Fruit fly (Drosophila melanogaster) whole organism, embryonic: ENCODE results near the gene Dsp1.

Experiments used
- Adf1 ChIP-seq: fragments of 200-800 bp; sonication (Bioruptor generic); IDR thresholded peaks from 2 replicates; pipeline ENCODE4 v1.3.6; 2022; ENCODE audit warnings: missing biosample characterization, missing genetic modification characterization
- Asciz ChIP-seq: fragments of 200-800 bp; sonication (Bioruptor generic); optimal IDR thresholded peaks from 2 replicates; lab custom pipeline; 2017; ENCODE audit warnings: missing biosample characterization, mild to moderate bottlenecking, missing genetic modification characterization, missing genetic modification reagents
- Atf6 ChIP-seq: fragments of 200-800 bp; sonication (Bioruptor generic); IDR thresholded peaks from 2 replicates; pipeline ENCODE4 v1.3.6; 2022; ENCODE audit warnings: missing biosample characterization, missing genetic modification characterization
- CG10366 ChIP-seq: fragments of 200-800 bp; sonication (Bioruptor generic); IDR thresholded peaks from 2 replicates; pipeline ENCODE4 v1.3.6; 2022; ENCODE audit warnings: missing biosample characterization, missing genetic modification characterization
- CG13424 ChIP-seq: fragments of 200-800 bp; sonication (Bioruptor generic); optimal IDR thresholded peaks from 2 replicates; lab custom pipeline; 2019; ENCODE audit warnings: missing biosample characterization, mild to moderate bottlenecking, missing genetic modification characterization, moderate library complexity
- CG14710 ChIP-seq: fragments of 200-800 bp; sonication (Bioruptor generic); optimal IDR thresholded peaks from 3 replicates; lab custom pipeline; 2019; ENCODE audit warnings: missing biosample characterization, mild to moderate bottlenecking, missing genetic modification characterization, moderate library complexity
- CG15479 ChIP-seq: fragments of 200-800 bp; sonication (Bioruptor generic); optimal IDR thresholded peaks from 3 replicates; lab custom pipeline; 2019; ENCODE audit warnings: missing biosample characterization, mild to moderate bottlenecking, missing genetic modification characterization, moderate library complexity
- CG15696 ChIP-seq: fragments of 200-800 bp; sonication (Bioruptor generic); optimal IDR thresholded peaks from 2 replicates; lab custom pipeline; 2019; ENCODE audit warnings: missing biosample characterization, mild to moderate bottlenecking, missing genetic modification characterization, moderate library complexity
- CG17359 ChIP-seq: fragments of 200-800 bp; sonication (Bioruptor generic); optimal IDR thresholded peaks from 3 replicates; lab custom pipeline; 2018; ENCODE audit warnings: missing biosample characterization, mild to moderate bottlenecking, missing genetic modification characterization, moderate library complexity
- CG17361 ChIP-seq: fragments of 200-800 bp; sonication (Bioruptor generic); IDR thresholded peaks from 3 replicates; pipeline ENCODE4 v1.3.6; 2022; ENCODE audit warnings: missing biosample characterization, missing genetic modification characterization
- CG17829 ChIP-seq: fragments of 200-800 bp; optimal IDR thresholded peaks from 2 replicates; lab custom pipeline; 2019; ENCODE audit warnings: missing biosample characterization, mild to moderate bottlenecking, missing genetic modification characterization, moderate library complexity
- CG18619 ChIP-seq: fragments of 200-800 bp; sonication (Bioruptor generic); optimal IDR thresholded peaks from 3 replicates; lab custom pipeline; 2017; ENCODE audit warnings: missing biosample characterization, mild to moderate bottlenecking, missing genetic modification characterization
- CG3281 ChIP-seq: fragments of 200-800 bp; sonication (Bioruptor generic); optimal IDR thresholded peaks from 3 replicates; lab custom pipeline; 2017; ENCODE audit warnings: missing biosample characterization, mild to moderate bottlenecking, missing genetic modification characterization
- CG34376 ChIP-seq: fragments of 200-800 bp; sonication (Bioruptor generic); optimal IDR thresholded peaks from 2 replicates; lab custom pipeline; 2018; ENCODE audit warnings: missing biosample characterization, mild to moderate bottlenecking, missing genetic modification characterization
- CG6791 ChIP-seq: fragments of 200-800 bp; sonication (Bioruptor generic); IDR thresholded peaks from 3 replicates; pipeline ENCODE4 v1.3.6; 2022; ENCODE audit warnings: missing biosample characterization, missing genetic modification characterization; ENCODE audit not compliant: partially characterized antibody
- CG7786 ChIP-seq: fragments of 200-800 bp; sonication (Bioruptor generic); optimal IDR thresholded peaks from 2 replicates; lab custom pipeline; 2016; ENCODE audit warnings: missing biosample characterization, missing genetic modification characterization
- CG8388 ChIP-seq: fragments of 200-800 bp; sonication (Bioruptor generic); optimal IDR thresholded peaks from 2 replicates; lab custom pipeline; 2019; ENCODE audit warnings: missing biosample characterization, mild to moderate bottlenecking, missing genetic modification characterization, moderate library complexity
- CG9727 ChIP-seq: fragments of 200-800 bp; sonication (Bioruptor generic); optimal IDR thresholded peaks from 3 replicates; lab custom pipeline; 2017; ENCODE audit warnings: missing biosample characterization, mild to moderate bottlenecking, missing genetic modification characterization
- CkIIα-i1 ChIP-seq: fragments of 200-800 bp; sonication (Bioruptor generic); IDR thresholded peaks from 2 replicates; pipeline ENCODE4 v1.3.6; 2022; ENCODE audit warnings: missing biosample characterization, missing genetic modification characterization
- Drgx ChIP-seq: fragments of 200-800 bp; sonication (Bioruptor generic); IDR thresholded peaks from 2 replicates; pipeline ENCODE4 v1.3.6; 2022; ENCODE audit warnings: missing biosample characterization, missing genetic modification characterization
- Fer3 ChIP-seq: fragments of 200-800 bp; sonication (Bioruptor generic); optimal IDR thresholded peaks from 2 replicates; lab custom pipeline; 2018; ENCODE audit warnings: missing biosample characterization, mild to moderate bottlenecking, missing genetic modification characterization, moderate library complexity
- HHEX ChIP-seq: fragments of 200-800 bp; sonication (Bioruptor generic); optimal IDR thresholded peaks from 3 replicates; lab custom pipeline; 2017; ENCODE audit warnings: missing biosample characterization, mild to moderate bottlenecking, missing genetic modification characterization, missing genetic modification reagents
- Hmr ChIP-seq: fragments of 200-800 bp; sonication (Bioruptor generic); optimal IDR thresholded peaks from 3 replicates; lab custom pipeline; 2017; ENCODE audit warnings: mild to moderate bottlenecking, missing biosample characterization, missing genetic modification reagents, missing genetic modification characterization
- Hsf ChIP-seq: fragments of 200-800 bp; sonication (Bioruptor generic); optimal IDR thresholded peaks from 3 replicates; lab custom pipeline; 2016; ENCODE audit warnings: missing biosample characterization, missing genetic modification characterization
- Med ChIP-seq: fragments of 200-800 bp; sonication (Bioruptor generic); peaks from one replicate; lab custom pipeline; 2016; ENCODE audit warnings: missing biosample characterization, missing genetic modification characterization, mild to moderate bottlenecking, inconsistent platforms, moderate library complexity
- NFAT ChIP-seq: fragments of 200-800 bp; sonication (Bioruptor generic); IDR thresholded peaks from 2 replicates; pipeline ENCODE4 v1.3.6; 2022; ENCODE audit warnings: missing biosample characterization, missing genetic modification characterization
- Optix ChIP-seq: fragments of 200-800 bp; sonication (Bioruptor generic); IDR thresholded peaks from 3 replicates; pipeline ENCODE4 v1.3.6; 2022; ENCODE audit warnings: missing biosample characterization, missing genetic modification characterization
- Rfx ChIP-seq: fragments of 200-800 bp; sonication (Bioruptor generic); IDR thresholded peaks from 2 replicates; pipeline ENCODE4 v1.3.6; 2022; ENCODE audit warnings: missing biosample characterization, missing genetic modification characterization
- Sox100B ChIP-seq: fragments of 200-800 bp; sonication (Bioruptor generic); optimal IDR thresholded peaks from 3 replicates; lab custom pipeline; 2018; ENCODE audit warnings: missing biosample characterization, mild to moderate bottlenecking, missing genetic modification characterization
- Ssrp ChIP-seq: fragments of 200-800 bp; sonication (Bioruptor generic); optimal IDR thresholded peaks from 2 replicates; lab custom pipeline; 2018; ENCODE audit warnings: missing biosample characterization, mild to moderate bottlenecking, missing genetic modification characterization, moderate library complexity
- amos ChIP-seq: fragments of 200-800 bp; sonication (Bioruptor generic); IDR thresholded peaks from 2 replicates; pipeline ENCODE4 v1.3.6; 2022; ENCODE audit warnings: missing biosample characterization, missing genetic modification characterization; ENCODE audit not compliant: partially characterized antibody
- cad ChIP-seq: fragments of >200 bp; optimal IDR thresholded peaks from 2 replicates; lab custom pipeline; 2017; ENCODE audit warnings: missing biosample characterization, missing genetic modification characterization
- cato ChIP-seq: fragments of 200-800 bp; sonication (Bioruptor generic); optimal IDR thresholded peaks from 2 replicates; lab custom pipeline; 2016; ENCODE audit warnings: missing biosample characterization, missing genetic modification characterization, borderline replicate concordance
- cg ChIP-seq: fragments of 200-800 bp; sonication (Bioruptor generic); optimal IDR thresholded peaks from 3 replicates; lab custom pipeline; 2019; ENCODE audit warnings: missing biosample characterization, mild to moderate bottlenecking, missing genetic modification characterization, moderate library complexity
- crp ChIP-seq, 2 experiments: fragments of 200-800 bp; sonication (Bioruptor generic); optimal IDR thresholded peaks; 2 replicates in 1 of 2; 3 replicates in 1 of 2; lab custom pipeline; 2017; ENCODE audit warnings: missing biosample characterization in 2 of 2, missing genetic modification characterization in 2 of 2, mild to moderate bottlenecking in 1 of 2, moderate library complexity in 1 of 2
- cwo ChIP-seq: fragments of 200-800 bp; sonication (Bioruptor generic); optimal IDR thresholded peaks from 3 replicates; lab custom pipeline; 2017; ENCODE audit warnings: missing biosample characterization, missing genetic modification characterization, mild to moderate bottlenecking, moderate library complexity, missing genetic modification reagents
- dmrt11E ChIP-seq: fragments of 200-800 bp; sonication (Bioruptor generic); optimal IDR thresholded peaks from 3 replicates; lab custom pipeline; 2018; ENCODE audit warnings: missing biosample characterization, mild to moderate bottlenecking, missing genetic modification characterization, moderate library complexity
- dysf ChIP-seq: fragments of 200-800 bp; sonication (Bioruptor generic); IDR thresholded peaks from 3 replicates; pipeline ENCODE4 v1.3.6; 2022; ENCODE audit warnings: missing biosample characterization, missing genetic modification characterization
- gfzf ChIP-seq: fragments of 200-800 bp; sonication (Bioruptor generic); optimal IDR thresholded peaks from 2 replicates; lab custom pipeline; 2016; ENCODE audit warnings: missing biosample characterization, mild to moderate bottlenecking, missing genetic modification characterization, moderate library complexity
- ind ChIP-seq: fragments of 200-800 bp; sonication (Bioruptor generic); optimal IDR thresholded peaks from 3 replicates; lab custom pipeline; 2016; ENCODE audit warnings: missing biosample characterization, missing genetic modification characterization
- lola ChIP-seq, 3 experiments: fragments of >200 bp in 2 of 3; fragments of 200-800 bp in 1 of 3; sonication (Bioruptor generic) in 1 of 3; optimal IDR thresholded peaks; 2 replicates each; lab custom pipeline; 2017 to 2019; ENCODE audit warnings: missing biosample characterization in 3 of 3, missing genetic modification characterization in 3 of 3, mild to moderate bottlenecking in 1 of 3, moderate library complexity in 1 of 3
- nerfin-1 ChIP-seq: fragments of 200-800 bp; sonication (Bioruptor generic); optimal IDR thresholded peaks from 3 replicates; lab custom pipeline; 2019; ENCODE audit warnings: missing biosample characterization, mild to moderate bottlenecking, missing genetic modification characterization, moderate library complexity
- nerfin-2 ChIP-seq: fragments of 200-800 bp; sonication (Bioruptor generic); IDR thresholded peaks from 2 replicates; pipeline ENCODE4 v1.3.6; 2022; ENCODE audit warnings: missing biosample characterization, missing genetic modification characterization; ENCODE audit not compliant: partially characterized antibody
- nmo ChIP-seq: fragments of 200-800 bp; sonication (Bioruptor generic); optimal IDR thresholded peaks from 2 replicates; lab custom pipeline; 2018; ENCODE audit warnings: missing biosample characterization, mild to moderate bottlenecking, missing genetic modification characterization, moderate library complexity
- sens ChIP-seq: fragments of 200-800 bp; sonication (Bioruptor generic); peaks from one replicate; lab custom pipeline; 2016; ENCODE audit warnings: missing biosample characterization, missing genetic modification characterization
- sim ChIP-seq: fragments of 200-800 bp; sonication (Bioruptor generic); IDR thresholded peaks from 2 replicates; pipeline ENCODE4 v1.3.6; 2022; ENCODE audit warnings: missing biosample characterization, missing genetic modification characterization
- sug ChIP-seq: fragments of 200-800 bp; optimal IDR thresholded peaks from 2 replicates; lab custom pipeline; 2019; ENCODE audit warnings: missing biosample characterization, mild to moderate bottlenecking, missing genetic modification characterization, moderate library complexity
- tgo ChIP-seq: fragments of 200-800 bp; sonication (Bioruptor generic); IDR thresholded peaks from 3 replicates; pipeline ENCODE4 v1.3.6; 2022; ENCODE audit warnings: missing biosample characterization, missing genetic modification characterization
- trem ChIP-seq: fragments of 200-800 bp; optimal IDR thresholded peaks from 3 replicates; lab custom pipeline; 2019; ENCODE audit warnings: missing biosample characterization, mild to moderate bottlenecking, missing genetic modification characterization, moderate library complexity

Gene Dsp1

dm6 chrX:16285186-16285585, 48.2 kb upstream of the Dsp1 start (continued):
- TF ChIP-seq crp (GFP tag; optimal IDR thresholded peaks at IDR 0.05; lab: Kevin White, UChicago) = no peak
- TF ChIP-seq nmo (GFP tag; lab: Kevin White, UChicago) = no peak
- TF ChIP-seq cad (GFP tag; lab: Kevin White, UChicago) = no peak
- no peak for TF ChIP-seq nerfin-2
- peak; percentile 12 for TF ChIP-seq Asciz (GFP tag; lab: Kevin White, UChicago)
- peak; percentile 16 for TF ChIP-seq Hsf (GFP tag; lab: Kevin White, UChicago)
- peak in 1 of 3 experiments; percentile 6 for TF ChIP-seq lola (GFP tag; optimal IDR thresholded peaks at IDR 0.05; lab: Kevin White, UChicago)
- TF ChIP-seq CG8388 (GFP tag; lab: Kevin White, UChicago) = peak; percentile 19
- no peak for TF ChIP-seq cato (GFP tag; lab: Kevin White, UChicago)
- 0 out of 3 replicates have a peak, but pooled peaks have one; percentile 33 for TF ChIP-seq CG17361 (GFP tag; lab: Robert Waterston, UW)
- 0 out of 3 replicates have a peak, but pooled peaks have one; percentile 13 for TF ChIP-seq dysf (GFP tag; lab: Robert Waterston, UW)
- peak; percentile 40 for TF ChIP-seq Hmr
- TF ChIP-seq trem (tag; lab: Kevin White, UChicago) = peak; percentile 5
- peak; percentile 70 for TF ChIP-seq sens (GFP tag; lab: Kevin White, UChicago)
- TF ChIP-seq Med (GFP tag; lab: Kevin White, UChicago) = peak; percentile 76
- TF ChIP-seq CG18619 = no peak
- TF ChIP-seq CG17359 (tag; lab: Kevin White, UChicago) = peak; percentile 20
- TF ChIP-seq tgo = peak; percentile 25; the same call in 2 of the 3 replicates
- peak; percentile 13 for TF ChIP-seq Ssrp (tag; lab: Kevin White, UChicago)
- no peak for TF ChIP-seq cg (GFP tag; lab: Kevin White, UChicago)
- 0 out of 2 replicates have a peak, but pooled peaks have one; percentile 11 for TF ChIP-seq Drgx (GFP tag; lab: Robert Waterston, UW)
- peak; percentile 8 for TF ChIP-seq dmrt11E (tag; lab: Kevin White, UChicago)
- TF ChIP-seq CG15479 (GFP tag; lab: Kevin White, UChicago) = no peak
- peak; percentile 4 for TF ChIP-seq sug (tag; lab: Kevin White, UChicago)
- no peak for TF ChIP-seq CG6791
- TF ChIP-seq Sox100B = peak; percentile 1
- peak; percentile 37 for TF ChIP-seq CG13424 (tag; lab: Kevin White, UChicago)
- TF ChIP-seq CG9727 (GFP tag; lab: Kevin White, UChicago) = peak; percentile 19
- 0 out of 2 replicates have a peak, but pooled peaks have one; percentile 25 for TF ChIP-seq Rfx (GFP tag; lab: Robert Waterston, UW)
- TF ChIP-seq HHEX (GFP tag; lab: Kevin White, UChicago) = no peak
- no peak for TF ChIP-seq CkIIα-i1
- TF ChIP-seq gfzf (GFP tag; lab: Kevin White, UChicago) = no peak
- TF ChIP-seq CG17829 (tag; lab: Kevin White, UChicago) = peak; percentile 14
- peak; percentile 2 for TF ChIP-seq ind (GFP tag; lab: Kevin White, UChicago)
- 0 out of 2 replicates have a peak, but pooled peaks have one; percentile 37 for TF ChIP-seq Atf6 (GFP tag; lab: Robert Waterston, UW)
- TF ChIP-seq CG3281 (GFP tag; lab: Kevin White, UChicago) = peak; percentile 9

- no peak for TF ChIP-seq cwo (GFP tag; lab: Kevin White, UChicago)
- no peak for TF ChIP-seq CG15696 (tag; lab: Kevin White, UChicago)
- TF ChIP-seq nerfin-1 (tag; lab: Kevin White, UChicago) = no peak
- TF ChIP-seq dysf (GFP tag; lab: Robert Waterston, UW) = peak; percentile 21; the same call in 1 of the 3 replicates
- TF ChIP-seq amos (GFP tag; lab: Robert Waterston, UW) = peak; percentile 99
- TF ChIP-seq CG10366 (GFP tag; lab: Robert Waterston, UW) = peak; percentile 17; the same call in 1 of the 2 replicates
- TF ChIP-seq CG14710 (tag; lab: Kevin White, UChicago) = peak; percentile 89
- peak; percentile 24 for TF ChIP-seq Fer3 (tag; lab: Kevin White, UChicago)
- no peak for TF ChIP-seq Optix (GFP tag; lab: Robert Waterston, UW)
- peak; percentile 36; the same call in 1 of the 2 replicates for TF ChIP-seq NFAT (GFP tag; lab: Robert Waterston, UW)
- TF ChIP-seq CG34376 (GFP tag; lab: Kevin White, UChicago) = peak; percentile 25
- TF ChIP-seq sim (GFP tag; lab: Robert Waterston, UW) = no peak
- TF ChIP-seq CG7786 = no peak
- peak; percentile 34; the same call in 1 of the 2 replicates for TF ChIP-seq Adf1
These were observed 47.2 kb upstream of the Dsp1 start, which contains the start of gene UQCR-14 for dm6 chrX:16286083-16286666. Gene UQCR-14, plus strand, starts transcription at chrX:16286288.
